Worm (Caenorhabditis elegans) whole organism, L1 larva: ENCODE results near the gene elo-4.
A peak's percentile ranks its signal among the peaks of the same experiment; 100 is the strongest.

Experiments
- F16B12.6 ChIP-seq: fragments of 150-350 bp; optimal IDR thresholded peaks from 2 replicates; lab custom pipeline; 2014; ENCODE audit warnings: missing biosample characterization, missing genetic modification characterization
- Y116A8C.19 ChIP-seq: sonication (generic microtip); optimal IDR thresholded peaks from 2 replicates; lab custom pipeline; 2016; ENCODE audit warnings: missing compliant biosample characterization, missing genetic modification characterization, borderline replicate concordance
- ceh-63 ChIP-seq: fragments of 200-800 bp; sonication (Bioruptor generic); optimal IDR thresholded peaks from 2 replicates; lab custom pipeline; 2018; ENCODE audit warnings: mild to moderate bottlenecking, missing genetic modification characterization, missing compliant biosample characterization
- ces-1 ChIP-seq: fragments of 150-350 bp; optimal IDR thresholded peaks from 2 replicates; lab custom pipeline; 2014; ENCODE audit warnings: missing biosample characterization, missing genetic modification reagents, missing genetic modification characterization
- dpl-1 ChIP-seq, 3 experiments: fragments of 150-350 bp in 2 of 3; sonication (generic microtip) in 1 of 3; optimal IDR thresholded peaks; 2 replicates each; lab custom pipeline; 2014 to 2017; ENCODE audit warnings: missing biosample characterization in 3 of 3, missing genetic modification characterization in 3 of 3, missing genetic modification reagents in 3 of 3
- efl-1 ChIP-seq, 4 experiments: fragments of 150-350 bp; optimal IDR thresholded peaks in 3 of 4; peaks in 1 of 4; 1 replicate in 1 of 4; 2 replicates in 3 of 4; lab custom pipeline; 2014; ENCODE audit warnings: missing biosample characterization in 2 of 4, missing genetic modification characterization in 2 of 4, missing genetic modification reagents in 2 of 4
- egl-13 ChIP-seq: sonication (generic microtip); optimal IDR thresholded peaks from 2 replicates; lab custom pipeline; 2016; ENCODE audit warnings: missing genotype, missing genetic modification reagents, missing genetic modification characterization, missing compliant biosample characterization
- egl-27 ChIP-seq, 2 experiments: fragments of 150-350 bp in 1 of 2; sonication (generic microtip); optimal IDR thresholded peaks; 3 replicates each; lab custom pipeline; 2017 to 2018; ENCODE audit warnings: missing biosample characterization in 2 of 2, missing genetic modification characterization in 2 of 2, missing genetic modification reagents in 2 of 2
- elt-2 ChIP-seq: sonication (generic microtip); optimal IDR thresholded peaks from 2 replicates; lab custom pipeline; 2016; ENCODE audit warnings: missing genetic modification characterization, mild to moderate bottlenecking, inconsistent platforms, missing compliant biosample characterization, missing genetic modification reagents
- fkh-8 ChIP-seq: sonication (generic microtip); optimal IDR thresholded peaks from 2 replicates; lab custom pipeline; 2016; ENCODE audit warnings: mild to moderate bottlenecking, missing genetic modification characterization, missing compliant biosample characterization
- fos-1 ChIP-seq: fragments of 150-350 bp; optimal IDR thresholded peaks from 2 replicates; lab custom pipeline; 2014; ENCODE audit warnings: missing biosample characterization, missing genetic modification characterization
- hlh-4 ChIP-seq: sonication (generic microtip); optimal IDR thresholded peaks from 2 replicates; lab custom pipeline; 2016; ENCODE audit warnings: mild to moderate bottlenecking, missing genetic modification characterization, missing compliant biosample characterization
- irx-1 ChIP-seq: sonication (generic microtip); optimal IDR thresholded peaks from 2 replicates; lab custom pipeline; 2016; ENCODE audit warnings: missing genetic modification characterization, missing compliant biosample characterization
- jun-1 ChIP-seq: fragments of 150-350 bp; optimal IDR thresholded peaks from 2 replicates; lab custom pipeline; 2014; ENCODE audit warnings: missing biosample characterization, missing genetic modification reagents, missing genetic modification characterization
- lin-14 ChIP-seq: fragments of 200-800 bp; sonication (Bioruptor generic); optimal IDR thresholded peaks from 2 replicates; lab custom pipeline; 2018; ENCODE audit warnings: mild to moderate bottlenecking, missing genetic modification characterization, moderate library complexity, missing compliant biosample characterization
- lin-35 ChIP-seq, 2 experiments: fragments of 150-350 bp; optimal IDR thresholded peaks; 2 replicates each; lab custom pipeline; 2014; ENCODE audit warnings: missing biosample characterization in 2 of 2, missing genetic modification characterization in 2 of 2, missing genetic modification reagents in 2 of 2
- lsy-2 ChIP-seq, 2 experiments: fragments of 150-350 bp; optimal IDR thresholded peaks; 2 replicates each; lab custom pipeline; 2014; ENCODE audit warnings: missing biosample characterization in 2 of 2, missing genetic modification characterization in 2 of 2
- mdl-1 ChIP-seq, 2 experiments: fragments of 150-350 bp; optimal IDR thresholded peaks; 2 replicates each; lab custom pipeline; 2014 to 2017; ENCODE audit warnings: missing biosample characterization in 2 of 2, missing genetic modification characterization in 2 of 2, inconsistent platforms in 1 of 2
- mep-1 ChIP-seq: fragments of 150-350 bp; optimal IDR thresholded peaks from 2 replicates; lab custom pipeline; 2014; ENCODE audit warnings: missing biosample characterization, missing genetic modification characterization
- nhr-20 ChIP-seq: sonication (generic microtip); optimal IDR thresholded peaks from 2 replicates; lab custom pipeline; 2016; ENCODE audit warnings: mild to moderate bottlenecking, missing genetic modification characterization, missing compliant biosample characterization
- nhr-71 ChIP-seq: sonication (generic microtip); optimal IDR thresholded peaks from 2 replicates; lab custom pipeline; 2016; ENCODE audit warnings: mild to moderate bottlenecking, missing genetic modification characterization, moderate library complexity, missing compliant biosample characterization
- nhr-77 ChIP-seq: fragments of 150-350 bp; optimal IDR thresholded peaks from 2 replicates; lab custom pipeline; 2014; ENCODE audit warnings: missing biosample characterization, missing genetic modification characterization
- pqm-1 ChIP-seq: sonication (generic microtip); optimal IDR thresholded peaks from 3 replicates; lab custom pipeline; 2017; ENCODE audit warnings: missing biosample characterization, missing genetic modification characterization
- skn-1 ChIP-seq: fragments of 150-350 bp; optimal IDR thresholded peaks from 2 replicates; lab custom pipeline; 2014; ENCODE audit warnings: missing biosample characterization, missing genetic modification characterization
- snu-23 ChIP-seq: sonication (generic microtip); optimal IDR thresholded peaks from 2 replicates; lab custom pipeline; 2016; ENCODE audit warnings: missing genetic modification characterization, missing compliant biosample characterization
- sptf-1 ChIP-seq: fragments of 150-350 bp; optimal IDR thresholded peaks from 2 replicates; lab custom pipeline; 2014; ENCODE audit warnings: missing biosample characterization, missing genetic modification characterization
- tbx-2 ChIP-seq: sonication (generic microtip); optimal IDR thresholded peaks from 2 replicates; lab custom pipeline; 2016; ENCODE audit warnings: missing genetic modification characterization, missing compliant biosample characterization
- unc-130 ChIP-seq: fragments of 150-350 bp; optimal IDR thresholded peaks from 2 replicates; lab custom pipeline; 2017; ENCODE audit warnings: missing biosample characterization, missing genetic modification characterization, inconsistent platforms
- unc-30 ChIP-seq: sonication (generic microtip); optimal IDR thresholded peaks from 2 replicates; lab custom pipeline; 2017; ENCODE audit warnings: missing biosample characterization, missing genetic modification characterization
- unc-86 ChIP-seq: sonication (generic microtip); optimal IDR thresholded peaks from 2 replicates; lab custom pipeline; 2016; ENCODE audit warnings: missing genetic modification characterization, missing compliant biosample characterization
- unc-98 ChIP-seq: fragments of 200-800 bp; sonication (Bioruptor generic); IDR thresholded peaks from 2 replicates; pipeline ENCODE4 v1.3.6; 2022; ENCODE audit warnings: missing genetic modification characterization, missing compliant biosample characterization
- vab-15 ChIP-seq: sonication (generic microtip); optimal IDR thresholded peaks from 2 replicates; lab custom pipeline; 2017; ENCODE audit warnings: missing genotype, mild to moderate bottlenecking, missing genetic modification characterization, missing compliant biosample characterization
- xbp-1 ChIP-seq: sonication (generic microtip); optimal IDR thresholded peaks from 2 replicates; lab custom pipeline; 2016; ENCODE audit warnings: missing genetic modification characterization, missing compliant biosample characterization

elo-4 gene

DNA sequence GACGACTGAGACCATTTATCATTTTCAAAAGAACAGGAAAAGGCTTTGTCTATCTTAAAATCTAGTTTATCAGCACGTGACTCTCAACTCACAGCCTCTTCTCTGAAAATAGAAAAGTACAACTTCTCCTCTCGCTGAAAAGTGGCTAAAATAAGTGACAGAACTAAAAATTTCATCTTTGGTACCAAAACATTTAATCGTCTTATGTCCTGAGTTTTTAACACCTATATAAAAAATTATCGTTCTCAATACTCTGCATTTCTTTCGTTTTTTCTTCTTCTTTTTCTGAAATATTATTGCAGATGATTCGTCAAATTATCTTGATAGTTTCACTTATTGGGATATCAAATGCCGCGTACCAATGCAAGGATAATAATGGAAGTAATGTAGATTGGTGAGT, 32.9 kb upstream of the elo-4 start, which contains the start of gene crn-6:
Gene crn-6 (plus strand): TSS at position 301 of the 400 bp plus-strand sequence.
- TF ChIP-seq nhr-77 (tag; lab: Kevin White, UChicago): no peak
- TF ChIP-seq, all 84 proteins: peak for 0

DNA sequence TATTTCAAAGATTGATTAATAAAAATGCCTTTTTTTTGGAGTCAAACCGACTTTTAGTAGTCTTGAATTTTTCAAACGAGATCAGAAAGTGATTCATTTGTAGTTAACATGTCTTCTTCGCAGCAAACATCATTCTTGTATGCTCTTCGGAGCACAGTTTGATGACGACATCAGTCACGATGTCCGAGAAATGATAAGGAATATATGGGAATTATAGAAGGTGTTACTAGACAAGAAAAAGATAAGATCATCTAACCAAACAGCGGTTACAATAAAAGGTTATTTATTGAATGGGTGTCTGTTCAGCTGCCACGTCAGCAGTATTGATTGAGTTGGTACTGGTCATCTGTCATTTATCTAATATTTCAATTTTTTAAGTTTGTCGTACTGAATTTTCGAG, 32.3 kb upstream of the elo-4 start:
- no peak for TF ChIP-seq efl-1 (optimal IDR thresholded peaks at IDR 0.05; lab: Kevin White, UChicago)
- TF ChIP-seq efl-1 (GFP tag; optimal IDR thresholded peaks at IDR 0.05 in 1 of 2; lab: Kevin White, UChicago): peak in 1 of 2 experiments; percentile 28
- peak; percentile 27 for TF ChIP-seq elt-2 (tag; lab: Kevin White, UChicago)
- TF ChIP-seq F16B12.6 (tag; lab: Kevin White, UChicago): no peak

DNA sequence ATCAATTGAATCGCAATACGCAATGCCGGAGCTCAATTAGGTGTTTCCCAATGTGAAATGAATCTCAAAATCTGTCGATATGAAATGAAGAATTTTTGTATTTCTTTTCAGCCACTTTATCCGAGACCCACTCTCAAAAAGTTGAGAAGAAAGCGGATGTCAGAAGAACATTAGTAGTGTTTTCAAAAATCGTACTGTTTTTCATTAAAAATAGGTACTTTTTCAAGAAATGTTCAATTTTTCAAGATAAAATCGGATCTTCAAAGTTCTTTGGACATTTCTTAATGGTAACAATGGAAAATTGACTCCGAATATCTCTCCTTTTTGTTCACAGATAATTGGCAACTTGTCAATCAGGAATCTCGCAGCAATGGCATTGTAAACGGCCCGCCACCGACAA, 27.2 kb upstream of the elo-4 start, which contains the start of gene flp-25:
Gene flp-25 (plus strand): TSS at position 301 of the 400 bp plus-strand sequence.
- TF ChIP-seq lsy-2 (tag; optimal IDR thresholded peaks at IDR 0.05; lab: Kevin White, UChicago) (no peak), jun-1 (tag; lab: Kevin White, UChicago) (no peak), hlh-4 (tag; lab: Kevin White, UChicago) (no peak), unc-98 (GFP tag; lab: Robert Waterston, UW) (no peak), ceh-63 (no peak), pqm-1 (no peak), tbx-2 (no peak), xbp-1 (tag; lab: Kevin White, UChicago) (no peak), lin-14 (no peak), fos-1 (tag; lab: Kevin White, UChicago) (no peak), unc-86 (tag; lab: Kevin White, UChicago) (no peak), lin-35 (GFP tag; optimal IDR thresholded peaks at IDR 0.05; lab: Kevin White, UChicago) (no peak), unc-130 (tag; lab: Kevin White, UChicago) (no peak), snu-23 (GFP tag; lab: Kevin White, UChicago) (no peak)

DNA sequence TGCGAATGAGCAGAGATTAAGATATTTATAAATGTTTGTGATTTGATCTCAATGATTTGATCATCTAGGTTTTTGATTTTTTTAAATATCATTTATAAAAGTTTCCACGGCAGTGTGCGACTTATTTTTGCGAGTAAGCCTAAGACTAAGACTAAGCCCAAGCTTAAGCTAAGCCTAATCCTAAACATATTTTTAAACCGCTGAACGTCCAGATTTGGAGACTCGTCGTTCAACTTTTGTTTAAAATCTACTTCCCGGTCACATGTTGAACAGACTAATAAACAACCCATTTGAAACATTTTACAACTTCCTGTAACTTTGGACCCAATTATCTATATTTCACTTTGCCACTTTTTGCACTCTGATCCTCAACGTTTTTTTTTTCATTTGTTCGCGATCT, 25.0 kb upstream of the elo-4 start, which contains the start of gene K04H4.5:
Gene K04H4.5 (plus strand): TSS at position 301 of the 400 bp plus-strand sequence.
- TF ChIP-seq nhr-20 (tag; lab: Kevin White, UChicago) (no peak), mdl-1 (tag; optimal IDR thresholded peaks at IDR 0.05; lab: Kevin White, UChicago) (no peak), jun-1 (tag; lab: Kevin White, UChicago) (no peak), irx-1 (no peak), snu-23 (GFP tag; lab: Kevin White, UChicago) (no peak), sptf-1 (tag; lab: Kevin White, UChicago) (no peak), vab-15 (tag; lab: Kevin White, UChicago) (no peak), Y116A8C.19 (tag; lab: Kevin White, UChicago) (no peak), egl-27 (tag; optimal IDR thresholded peaks at IDR 0.05; lab: Kevin White, UChicago) (no peak), hlh-4 (tag; lab: Kevin White, UChicago) (no peak), xbp-1 (tag; lab: Kevin White, UChicago) (no peak), dpl-1 (GFP tag; optimal IDR thresholded peaks at IDR 0.05; lab: Kevin White, UChicago) (no peak), unc-30 (no peak), skn-1 (tag; lab: Kevin White, UChicago) (no peak), egl-13 (tag; lab: Kevin White, UChicago) (no peak), ces-1 (GFP tag; lab: Kevin White, UChicago) (no peak)
- TF ChIP-seq, all 84 proteins: peak for 0

DNA sequence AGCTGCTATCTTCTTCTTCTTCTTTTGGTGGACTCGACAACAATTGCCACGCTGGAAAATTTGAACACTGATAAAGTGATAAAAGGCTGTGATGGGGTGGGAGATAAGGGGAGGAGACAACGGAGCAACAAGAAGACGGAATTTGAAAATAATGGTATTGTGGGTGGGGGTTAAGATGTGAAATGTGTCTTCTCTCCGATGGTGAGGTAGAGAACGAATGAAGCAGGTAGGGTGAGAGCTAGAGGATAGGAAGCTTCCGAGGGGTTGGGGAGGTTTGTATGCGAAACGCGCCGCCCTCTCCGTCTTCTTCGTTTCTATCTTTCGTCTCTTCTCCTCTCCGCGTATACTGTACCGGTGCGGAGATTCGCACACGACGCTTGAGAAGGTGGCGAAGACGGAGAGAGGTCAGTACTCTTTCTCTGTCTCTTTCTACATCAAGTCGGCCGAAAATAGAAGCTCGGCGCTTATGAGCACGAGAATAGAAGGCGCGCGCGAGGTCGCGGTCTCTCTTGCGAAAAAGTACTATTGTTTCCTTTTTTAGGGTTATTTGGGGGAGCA, 21.4 kb upstream of the elo-4 start, which contains the start of gene chtb-1:
Gene chtb-1 (minus strand): TSS at position 51 of the 558 bp plus-strand sequence.
- TF ChIP-seq snu-23 (GFP tag; lab: Kevin White, UChicago): no peak
- TF ChIP-seq mep-1 (tag; lab: Kevin White, UChicago): no peak
- no peak for TF ChIP-seq nhr-71 (tag; lab: Kevin White, UChicago)
- TF ChIP-seq ces-1 (GFP tag; lab: Kevin White, UChicago): no peak
- no peak for TF ChIP-seq fkh-8
